Worm (Caenorhabditis elegans) whole organism, L3 larva: Measurements from ENCODE around the gene dcr-1.

Experiments
- ama-1 ChIP-seq: fragments of 150-350 bp; optimal IDR thresholded peaks from 2 replicates; lab custom pipeline; 2018
- egl-27 ChIP-seq: sonication (generic microtip); optimal IDR thresholded peaks from 4 replicates; lab custom pipeline; 2017; ENCODE audit warnings: missing biosample characterization, missing genetic modification reagents, missing genetic modification characterization
- egl-5 ChIP-seq: fragments of 150-350 bp; optimal IDR thresholded peaks from 2 replicates; lab custom pipeline; 2017; ENCODE audit warnings: missing biosample characterization, missing genetic modification reagents, missing genetic modification characterization, inconsistent platforms
- elt-1 ChIP-seq: fragments of 150-350 bp; optimal IDR thresholded peaks from 2 replicates; lab custom pipeline; 2014; ENCODE audit warnings: missing biosample characterization, missing genetic modification characterization
- elt-3 ChIP-seq, 3 experiments: fragments of 150-350 bp in 1 of 3; sonication (generic microtip) in 2 of 3; optimal IDR thresholded peaks; 2 replicates in 2 of 3; 4 replicates in 1 of 3; lab custom pipeline; 2014 to 2017; ENCODE audit warnings: missing biosample characterization in 3 of 3, missing genetic modification characterization in 3 of 3
- mdl-1 ChIP-seq: fragments of 150-350 bp; optimal IDR thresholded peaks from 2 replicates; lab custom pipeline; 2014; ENCODE audit warnings: missing biosample characterization, missing genetic modification characterization
- pha-4 ChIP-seq: fragments of 150-350 bp; optimal IDR thresholded peaks from 2 replicates; lab custom pipeline; 2014; ENCODE audit warnings: missing biosample characterization, missing genetic modification reagents, missing genetic modification characterization
- skn-1 ChIP-seq: fragments of 150-350 bp; optimal IDR thresholded peaks from 2 replicates; lab custom pipeline; 2014; ENCODE audit warnings: missing biosample characterization, missing genetic modification characterization
- snpc-4 ChIP-seq: fragments of 150-350 bp; optimal IDR thresholded peaks from 2 replicates; lab custom pipeline; 2014; ENCODE audit warnings: missing biosample characterization, missing genetic modification characterization
- unc-39 ChIP-seq: sonication (generic microtip); optimal IDR thresholded peaks from 4 replicates; lab custom pipeline; 2017; ENCODE audit warnings: missing biosample characterization, missing genetic modification characterization
- zag-1 ChIP-seq: fragments of 150-350 bp; optimal IDR thresholded peaks from 2 replicates; lab custom pipeline; 2014; ENCODE audit warnings: missing biosample characterization, missing genetic modification characterization
- ztf-11 ChIP-seq: fragments of 150-350 bp; optimal IDR thresholded peaks from 2 replicates; lab custom pipeline; 2014; ENCODE audit warnings: missing biosample characterization, missing genetic modification characterization

DNA sequence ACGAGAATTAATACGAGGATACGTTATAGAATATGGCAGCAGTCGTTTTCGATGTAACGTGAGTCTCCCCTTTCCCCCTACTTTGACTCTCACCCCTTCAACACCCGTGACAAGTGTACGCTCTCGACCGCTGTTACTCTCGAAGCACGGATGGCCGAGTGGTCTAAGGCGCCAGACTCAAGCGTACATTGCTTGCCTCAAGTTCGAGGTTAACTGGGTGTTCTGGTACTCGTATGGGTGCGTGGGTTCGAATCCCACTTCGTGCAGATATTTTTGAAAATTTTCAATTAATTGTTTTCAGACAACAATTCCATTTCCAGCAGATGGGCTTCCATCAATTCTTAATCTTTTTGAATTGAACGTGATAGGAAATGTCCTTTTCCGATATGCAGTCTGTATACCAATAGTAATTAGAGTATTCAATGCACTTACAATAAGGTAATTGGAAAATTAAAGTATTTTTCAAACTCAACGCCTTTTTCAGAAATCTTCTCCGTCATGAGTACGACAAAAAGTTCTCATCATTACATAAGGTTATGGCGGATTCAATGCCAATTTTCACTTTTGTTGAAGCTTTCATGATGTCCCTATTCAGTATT, 29.5 kb upstream of the dcr-1 start:
- peak; percentile 33 for TF ChIP-seq egl-5 (tag; lab: Kevin White, UChicago)
- TF ChIP-seq ztf-11, result no peak
- TF ChIP-seq mdl-1, result no peak
- TF ChIP-seq pha-4, result peak; percentile 74
- no peak for TF ChIP-seq zag-1 (tag; lab: Kevin White, UChicago)
- no peak for TF ChIP-seq elt-1 (tag; lab: Kevin White, UChicago)
- peak; percentile 68 for TF ChIP-seq ama-1
- TF ChIP-seq snpc-4 (tag; lab: Kevin White, UChicago), result peak; percentile 23
- TF ChIP-seq egl-27, result peak; percentile 74
- peak; percentile 8 for TF ChIP-seq skn-1 (tag; lab: Kevin White, UChicago)
- no peak for TF ChIP-seq unc-39 (tag; lab: Kevin White, UChicago)
- no peak for TF ChIP-seq elt-3 (tag; optimal IDR thresholded peaks at IDR 0.05; lab: Kevin White, UChicago)
